Fruit fly (Drosophila melanogaster) whole organism, embryonic: ENCODE data around the gene CG46042.

Experiments used
- Atf-2 ChIP-seq: fragments of 200-800 bp; sonication (Bioruptor generic); optimal IDR thresholded peaks from 2 replicates; lab custom pipeline; 2016; ENCODE audit warnings: missing biosample characterization, missing genetic modification characterization
- CG1024 ChIP-seq: fragments of 200-800 bp; sonication (Bioruptor generic); IDR thresholded peaks from 2 replicates; pipeline ENCODE4 v1.3.6; 2022; ENCODE audit warnings: missing biosample characterization, missing genetic modification characterization
- CG10543 ChIP-seq: fragments of 200-800 bp; sonication (Bioruptor generic); optimal IDR thresholded peaks from 3 replicates; lab custom pipeline; 2017; ENCODE audit warnings: missing biosample characterization, mild to moderate bottlenecking, missing genetic modification characterization, moderate library complexity
- CG14050 ChIP-seq: fragments of 200-800 bp; sonication (Bioruptor generic); IDR thresholded peaks from 3 replicates; pipeline ENCODE4 v1.3.6; 2022; ENCODE audit warnings: missing biosample characterization, missing genetic modification characterization
- CG14710 ChIP-seq: fragments of 200-800 bp; sonication (Bioruptor generic); optimal IDR thresholded peaks from 3 replicates; lab custom pipeline; 2019; ENCODE audit warnings: missing biosample characterization, mild to moderate bottlenecking, missing genetic modification characterization, moderate library complexity
- CG15601 ChIP-seq: fragments of 200-800 bp; sonication (Bioruptor generic); optimal IDR thresholded peaks from 3 replicates; lab custom pipeline; 2019; ENCODE audit warnings: missing biosample characterization, mild to moderate bottlenecking, missing genetic modification characterization, moderate library complexity
- CG16813 ChIP-seq: fragments of 200-800 bp; sonication (Bioruptor generic); IDR thresholded peaks from 3 replicates; pipeline ENCODE4 v1.3.6; 2022; ENCODE audit warnings: missing biosample characterization, missing genetic modification characterization; ENCODE audit not compliant: partially characterized antibody
- CG17385 ChIP-seq: fragments of 200-800 bp; sonication (Bioruptor generic); optimal IDR thresholded peaks from 3 replicates; lab custom pipeline; 2018; ENCODE audit warnings: missing biosample characterization, mild to moderate bottlenecking, missing genetic modification characterization
- CG18476 ChIP-seq: fragments of 200-800 bp; sonication (Bioruptor generic); optimal IDR thresholded peaks from 2 replicates; lab custom pipeline; 2016; ENCODE audit warnings: missing biosample characterization, mild to moderate bottlenecking, missing genetic modification characterization
- CG2120 ChIP-seq: fragments of 200-800 bp; sonication (Bioruptor generic); optimal IDR thresholded peaks from 3 replicates; lab custom pipeline; 2016; ENCODE audit warnings: missing biosample characterization, missing genetic modification characterization
- CG31365 ChIP-seq: fragments of 200-800 bp; sonication (Bioruptor generic); optimal IDR thresholded peaks from 2 replicates; lab custom pipeline; 2018; ENCODE audit warnings: missing biosample characterization, mild to moderate bottlenecking, missing genetic modification characterization
- CG31441 ChIP-seq: fragments of 200-800 bp; sonication (Bioruptor generic); IDR thresholded peaks from 2 replicates; pipeline ENCODE4 v1.3.6; 2022; ENCODE audit warnings: missing biosample characterization, missing genetic modification characterization
- CG32532 ChIP-seq: fragments of 200-800 bp; sonication (Bioruptor generic); IDR thresholded peaks from 2 replicates; pipeline ENCODE4 v1.3.6; 2022; ENCODE audit warnings: missing biosample characterization, missing genetic modification characterization
- CG32767 ChIP-seq: fragments of 200-800 bp; sonication (Bioruptor generic); IDR thresholded peaks from 2 replicates; pipeline ENCODE4 v1.3.6; 2022; ENCODE audit warnings: missing biosample characterization, missing genetic modification characterization
- CG33557 ChIP-seq: fragments of 200-800 bp; sonication (Bioruptor generic); optimal IDR thresholded peaks from 2 replicates; lab custom pipeline; 2019; ENCODE audit warnings: missing biosample characterization, mild to moderate bottlenecking, missing genetic modification characterization, moderate library complexity
- CG34422 ChIP-seq: fragments of 200-800 bp; sonication (Bioruptor generic); IDR thresholded peaks from 3 replicates; pipeline ENCODE4 v1.3.6; 2022; ENCODE audit warnings: missing biosample characterization, missing genetic modification characterization
- CG6765 ChIP-seq: fragments of 200-800 bp; sonication (Bioruptor generic); optimal IDR thresholded peaks from 3 replicates; lab custom pipeline; 2017; ENCODE audit warnings: missing biosample characterization, mild to moderate bottlenecking, missing genetic modification characterization
- CG7556 ChIP-seq: fragments of 200-800 bp; sonication (Bioruptor generic); optimal IDR thresholded peaks from 2 replicates; lab custom pipeline; 2017; ENCODE audit warnings: missing biosample characterization, mild to moderate bottlenecking, missing genetic modification characterization
- D19A ChIP-seq: fragments of 200-800 bp; optimal IDR thresholded peaks from 3 replicates; lab custom pipeline; 2019; ENCODE audit warnings: missing biosample characterization, mild to moderate bottlenecking, missing genetic modification characterization, moderate library complexity
- Deaf1 ChIP-seq: fragments of 200-800 bp; optimal IDR thresholded peaks from 3 replicates; lab custom pipeline; 2019; ENCODE audit warnings: missing biosample characterization, mild to moderate bottlenecking, missing genetic modification characterization, moderate library complexity
- Dip3 ChIP-seq: fragments of 200-800 bp; sonication (Bioruptor generic); optimal IDR thresholded peaks from 3 replicates; lab custom pipeline; 2016; ENCODE audit warnings: missing biosample characterization, missing genetic modification characterization
- Drgx ChIP-seq: fragments of 200-800 bp; sonication (Bioruptor generic); IDR thresholded peaks from 2 replicates; pipeline ENCODE4 v1.3.6; 2022; ENCODE audit warnings: missing biosample characterization, missing genetic modification characterization
- Gsc ChIP-seq: fragments of 200-800 bp; sonication (Bioruptor generic); IDR thresholded peaks from 2 replicates; pipeline ENCODE4 v1.3.6; 2022; ENCODE audit warnings: missing biosample characterization, missing genetic modification characterization
- Hand ChIP-seq: fragments of 200-800 bp; sonication (Bioruptor generic); optimal IDR thresholded peaks from 2 replicates; lab custom pipeline; 2017; ENCODE audit warnings: mild to moderate bottlenecking, missing biosample characterization, missing genetic modification reagents, missing genetic modification characterization
- HmgZ ChIP-seq: fragments of 200-800 bp; sonication (Bioruptor generic); optimal IDR thresholded peaks from 2 replicates; lab custom pipeline; 2018; ENCODE audit warnings: missing biosample characterization, mild to moderate bottlenecking, missing genetic modification characterization
- Hr3 ChIP-seq: fragments of 200-800 bp; sonication (Bioruptor generic); optimal IDR thresholded peaks from 3 replicates; lab custom pipeline; 2016; ENCODE audit warnings: missing biosample characterization, missing genetic modification characterization
- Mes4 ChIP-seq: fragments of 200-800 bp; sonication (Bioruptor generic); optimal IDR thresholded peaks from 2 replicates; lab custom pipeline; 2016; ENCODE audit warnings: missing biosample characterization, missing genetic modification characterization
- Neu2 ChIP-seq: fragments of 200-800 bp; sonication (Bioruptor generic); optimal IDR thresholded peaks from 3 replicates; lab custom pipeline; 2016; ENCODE audit warnings: missing biosample characterization, missing genetic modification characterization, borderline replicate concordance
- Rfx ChIP-seq: fragments of 200-800 bp; sonication (Bioruptor generic); IDR thresholded peaks from 2 replicates; pipeline ENCODE4 v1.3.6; 2022; ENCODE audit warnings: missing biosample characterization, missing genetic modification characterization
- Side ChIP-seq: fragments of 200-800 bp; sonication (Bioruptor generic); optimal IDR thresholded peaks from 2 replicates; lab custom pipeline; 2016; ENCODE audit warnings: missing biosample characterization, missing genetic modification characterization
- Sox102F ChIP-seq: fragments of 200-800 bp; sonication (Bioruptor generic); optimal IDR thresholded peaks from 2 replicates; lab custom pipeline; 2018; ENCODE audit warnings: missing biosample characterization, mild to moderate bottlenecking, missing genetic modification characterization, moderate library complexity
- amos ChIP-seq: fragments of 200-800 bp; sonication (Bioruptor generic); IDR thresholded peaks from 2 replicates; pipeline ENCODE4 v1.3.6; 2022; ENCODE audit warnings: missing biosample characterization, missing genetic modification characterization; ENCODE audit not compliant: partially characterized antibody
- cas ChIP-seq: fragments of 200-800 bp; sonication (Bioruptor generic); IDR thresholded peaks from 2 replicates; pipeline ENCODE4 v1.3.6; 2022; ENCODE audit warnings: missing biosample characterization, missing genetic modification characterization
- crc ChIP-seq: fragments of 200-800 bp; sonication (Bioruptor generic); optimal IDR thresholded peaks from 2 replicates; lab custom pipeline; 2016; ENCODE audit warnings: missing biosample characterization, missing genetic modification characterization
- croc ChIP-seq: fragments of 200-800 bp; sonication (Bioruptor generic); conservative IDR thresholded peaks from 3 replicates; pipeline ENCODE4 v1.3.6; 2022; ENCODE audit warnings: missing biosample characterization, missing genetic modification characterization
- dan ChIP-seq: fragments of 200-800 bp; sonication (Bioruptor generic); IDR thresholded peaks from 2 replicates; pipeline ENCODE4 v1.3.6; 2022; ENCODE audit warnings: missing biosample characterization, missing genetic modification characterization
- dmrt11E ChIP-seq: fragments of 200-800 bp; sonication (Bioruptor generic); optimal IDR thresholded peaks from 3 replicates; lab custom pipeline; 2018; ENCODE audit warnings: missing biosample characterization, mild to moderate bottlenecking, missing genetic modification characterization, moderate library complexity
- fru ChIP-seq: fragments of >200 bp; optimal IDR thresholded peaks from 2 replicates; lab custom pipeline; 2017
- inv ChIP-seq: fragments of 200-800 bp; sonication (Bioruptor generic); IDR thresholded peaks from 2 replicates; pipeline ENCODE4 v1.3.6; 2022; ENCODE audit warnings: missing biosample characterization, missing genetic modification characterization; ENCODE audit not compliant: partially characterized antibody
- jumu ChIP-seq: fragments of 200-800 bp; sonication (Bioruptor generic); optimal IDR thresholded peaks from 3 replicates; lab custom pipeline; 2016; ENCODE audit warnings: missing biosample characterization, missing genetic modification characterization
- lab ChIP-seq: fragments of 200-800 bp; sonication (Bioruptor generic); optimal IDR thresholded peaks from 3 replicates; lab custom pipeline; 2017; ENCODE audit warnings: missing biosample characterization, missing genetic modification characterization, mild to moderate bottlenecking, moderate library complexity, missing genetic modification reagents
- lov ChIP-seq, 2 experiments: fragments of 200-800 bp in 1 of 2; fragments of >200 bp in 1 of 2; sonication (Bioruptor generic) in 1 of 2; IDR thresholded peaks in 1 of 2; optimal IDR thresholded peaks in 1 of 2; 2 replicates in 1 of 2; 3 replicates in 1 of 2; pipeline versions ENCODE4 v1.3.6 to Lab custom; 2017 to 2022; ENCODE audit warnings: missing biosample characterization in 1 of 2, missing genetic modification characterization in 1 of 2
- pum ChIP-seq: fragments of 200-800 bp; sonication (Bioruptor generic); optimal IDR thresholded peaks from 2 replicates; lab custom pipeline; 2016; ENCODE audit warnings: missing biosample characterization, missing genetic modification characterization
- schlank ChIP-seq: fragments of 200-800 bp; sonication (Bioruptor generic); optimal IDR thresholded peaks from 2 replicates; lab custom pipeline; 2018; ENCODE audit warnings: missing biosample characterization, mild to moderate bottlenecking, missing genetic modification characterization
- sd ChIP-seq: fragments of 200-800 bp; sonication (Bioruptor generic); optimal IDR thresholded peaks from 3 replicates; lab custom pipeline; 2018; ENCODE audit warnings: missing biosample characterization, mild to moderate bottlenecking, missing genetic modification characterization, moderate library complexity
- sima ChIP-seq: fragments of 200-800 bp; sonication (Bioruptor generic); optimal IDR thresholded peaks from 2 replicates; lab custom pipeline; 2016; ENCODE audit warnings: missing biosample characterization, missing genetic modification characterization
- sug ChIP-seq: fragments of 200-800 bp; optimal IDR thresholded peaks from 2 replicates; lab custom pipeline; 2019; ENCODE audit warnings: missing biosample characterization, mild to moderate bottlenecking, missing genetic modification characterization, moderate library complexity
- tna ChIP-seq: fragments of 200-800 bp; sonication (Bioruptor generic); IDR thresholded peaks from 2 replicates; pipeline ENCODE4 v1.3.6; 2022; ENCODE audit warnings: missing biosample characterization, missing genetic modification characterization; ENCODE audit not compliant: partially characterized antibody
- unc-4 ChIP-seq: fragments of 200-800 bp; sonication (Bioruptor generic); IDR thresholded peaks from 2 replicates; pipeline ENCODE4 v1.3.6; 2022; ENCODE audit warnings: missing biosample characterization, missing genetic modification characterization; ENCODE audit not compliant: partially characterized antibody
- yki ChIP-seq: fragments of >200 bp; optimal IDR thresholded peaks from 3 replicates; lab custom pipeline; 2018

CG46042 gene

dm6 chr3R:19905932-19906439 lies 36.2 kb downstream of the CG46042 start (continued):
- TF ChIP-seq amos (GFP tag; lab: Robert Waterston, UW) = no peak
- no peak for TF ChIP-seq unc-4 (GFP tag; lab: Robert Waterston, UW)
- peak; percentile 63 for TF ChIP-seq Hand (GFP tag; lab: Kevin White, UChicago)
- peak; percentile 53 for TF ChIP-seq sd (tag; lab: Kevin White, UChicago)
- peak; percentile 62 for TF ChIP-seq schlank
- peak; percentile 56 for TF ChIP-seq CG18476
- peak; percentile 49; the same call in 1 of the 2 replicates for TF ChIP-seq cas (GFP tag; lab: Robert Waterston, UW)
- TF ChIP-seq CG17385 (GFP tag; lab: Kevin White, UChicago) = peak; percentile 59
- 0 out of 3 replicates have a peak, but pooled peaks have one; percentile 4 for TF ChIP-seq CG16813 (GFP tag; lab: Robert Waterston, UW)
- peak; percentile 98 for TF ChIP-seq sug
- TF ChIP-seq tna = no peak
- no peak for TF ChIP-seq yki (lab: Kevin White, UChicago)
- no peak for TF ChIP-seq dan (GFP tag; lab: Robert Waterston, UW)
- peak; percentile 6 for TF ChIP-seq CG14710 (tag; lab: Kevin White, UChicago)
- TF ChIP-seq Neu2 (GFP tag; lab: Kevin White, UChicago) = no peak
- TF ChIP-seq sima (GFP tag; lab: Kevin White, UChicago) = no peak
- TF ChIP-seq CG2120 (GFP tag; lab: Kevin White, UChicago) = peak; percentile 94
- TF ChIP-seq Atf-2 (GFP tag; lab: Kevin White, UChicago) = peak; percentile 45
- peak; percentile 64 for TF ChIP-seq crc (GFP tag; lab: Kevin White, UChicago)
- TF ChIP-seq CG31365 (tag; lab: Kevin White, UChicago) = peak; percentile 18
- TF ChIP-seq Side (GFP tag; lab: Kevin White, UChicago) = peak; percentile 77
- TF ChIP-seq Dip3 = peak; percentile 86
- TF ChIP-seq CG6765 (GFP tag; lab: Kevin White, UChicago) = peak; percentile 72
- no peak for TF ChIP-seq fru (lab: Kevin White, UChicago)
- TF ChIP-seq D19A (tag; lab: Kevin White, UChicago) = peak; percentile 38
- peak; percentile 85 for TF ChIP-seq CG34422 (GFP tag; lab: Robert Waterston, UW)
- TF ChIP-seq CG7556 (GFP tag; lab: Kevin White, UChicago) = peak; percentile 69
- peak; percentile 91 for TF ChIP-seq CG32532 (GFP tag; lab: Robert Waterston, UW)
- no peak for TF ChIP-seq pum
- peak; percentile 59 for TF ChIP-seq Mes4 (GFP tag; lab: Kevin White, UChicago)
- TF ChIP-seq CG1024 = peak; percentile 43; the same call in 1 of the 2 replicates
- no peak for TF ChIP-seq inv (GFP tag; lab: Robert Waterston, UW)
- TF ChIP-seq CG33557 = no peak
- TF ChIP-seq HmgZ (tag; lab: Kevin White, UChicago) = peak; percentile 86
- peak; percentile 81 for TF ChIP-seq Sox102F (GFP tag; lab: Kevin White, UChicago)
- peak; percentile 46 for TF ChIP-seq dmrt11E (tag; lab: Kevin White, UChicago)
- TF ChIP-seq CG15601 (tag; lab: Kevin White, UChicago) = peak; percentile 31
- TF ChIP-seq CG10543 (GFP tag; lab: Kevin White, UChicago) = peak; percentile 77
- TF ChIP-seq jumu (GFP tag; lab: Kevin White, UChicago) = peak; percentile 52
- TF ChIP-seq Hr3 = peak; percentile 67
- TF ChIP-seq croc = peak; percentile 50; the same call in 2 of the 3 replicates
- peak; percentile 70 for TF ChIP-seq CG14050 (GFP tag; lab: Robert Waterston, UW)
- TF ChIP-seq CG31441 (GFP tag; lab: Robert Waterston, UW) = peak; percentile 82
- no peak for TF ChIP-seq lov (optimal IDR thresholded peaks at IDR 0.05; lab: Kevin White, UChicago)
- TF ChIP-seq lov (GFP tag; IDR thresholded peaks at IDR 0.05; lab: Robert Waterston, UW) = 0 out of 3 replicates have a peak, but pooled peaks have one; percentile 56
- TF ChIP-seq Gsc = peak; percentile 72
- TF ChIP-seq Deaf1 (tag; lab: Kevin White, UChicago) = peak; percentile 52
- TF ChIP-seq Rfx (GFP tag; lab: Robert Waterston, UW) = peak; percentile 92
- TF ChIP-seq CG32767 = peak; percentile 62; the same call in 1 of the 2 replicates
- peak; percentile 84 for TF ChIP-seq Drgx (GFP tag; lab: Robert Waterston, UW)
- peak; percentile 92 for TF ChIP-seq lab
